Worm (Caenorhabditis elegans) whole organism, late embryonic: ENCODE measurements around the gene F10E9.12.

ENCODE experiments used
- F13H6.1 ChIP-seq: sonication (generic microtip); optimal IDR thresholded peaks from 2 replicates; lab custom pipeline; 2016; ENCODE audit warnings: missing genetic modification characterization, missing compliant biosample characterization
- K02D7.2 ChIP-seq: sonication (generic microtip); optimal IDR thresholded peaks from 2 replicates; lab custom pipeline; 2017; ENCODE audit warnings: mild to moderate bottlenecking, missing genetic modification characterization, missing compliant biosample characterization
- K09A11.1 ChIP-seq: sonication (generic microtip); optimal IDR thresholded peaks from 2 replicates; lab custom pipeline; 2017; ENCODE audit warnings: antibody characterized with exemption, mild to moderate bottlenecking, missing genetic modification characterization, missing compliant biosample characterization; ENCODE audit not compliant: insufficient read depth
- ahr-1 ChIP-seq: sonication (generic microtip); optimal IDR thresholded peaks from 2 replicates; lab custom pipeline; 2016; ENCODE audit warnings: missing genetic modification characterization, missing compliant biosample characterization
- ceh-14 ChIP-seq: sonication (generic microtip); optimal IDR thresholded peaks from 2 replicates; lab custom pipeline; 2016; ENCODE audit warnings: missing genotype, missing genetic modification characterization, missing compliant biosample characterization
- ceh-19 ChIP-seq: fragments of 200-800 bp; sonication (Bioruptor generic); optimal IDR thresholded peaks from 2 replicates; lab custom pipeline; 2018; ENCODE audit warnings: mild to moderate bottlenecking, missing genetic modification characterization, missing compliant biosample characterization
- ceh-2 ChIP-seq: sonication (generic microtip); optimal IDR thresholded peaks from 2 replicates; lab custom pipeline; 2016; ENCODE audit warnings: missing genotype, missing genetic modification characterization, missing compliant biosample characterization
- ceh-22 ChIP-seq: sonication (generic microtip); optimal IDR thresholded peaks from 2 replicates; lab custom pipeline; 2017; ENCODE audit warnings: missing biosample characterization, missing genetic modification characterization
- ceh-30 ChIP-seq: fragments of 150-350 bp; optimal IDR thresholded peaks from 2 replicates; lab custom pipeline; 2014; ENCODE audit warnings: missing biosample characterization, missing genetic modification characterization
- ceh-34 ChIP-seq: sonication (generic microtip); optimal IDR thresholded peaks from 2 replicates; lab custom pipeline; 2016; ENCODE audit warnings: mild to moderate bottlenecking, missing genetic modification characterization, missing compliant biosample characterization
- ceh-48 ChIP-seq: sonication (generic microtip); optimal IDR thresholded peaks from 2 replicates; lab custom pipeline; 2016; ENCODE audit warnings: missing genetic modification characterization, inconsistent platforms, missing compliant biosample characterization
- ceh-6 ChIP-seq: fragments of 200-800 bp; sonication (Bioruptor generic); optimal IDR thresholded peaks from 2 replicates; lab custom pipeline; 2018; ENCODE audit warnings: mild to moderate bottlenecking, missing genetic modification characterization, missing compliant biosample characterization
- che-1 ChIP-seq: sonication (generic microtip); optimal IDR thresholded peaks from 2 replicates; lab custom pipeline; 2016; ENCODE audit warnings: mild to moderate bottlenecking, missing genetic modification characterization, missing compliant biosample characterization
- dmd-4 ChIP-seq: sonication (generic microtip); optimal IDR thresholded peaks from 2 replicates; lab custom pipeline; 2016; ENCODE audit warnings: borderline replicate concordance, missing genetic modification characterization, missing compliant biosample characterization
- elt-2 ChIP-seq: sonication (generic microtip); optimal IDR thresholded peaks from 2 replicates; lab custom pipeline; 2016; ENCODE audit warnings: missing genetic modification reagents, missing genetic modification characterization, missing compliant biosample characterization
- elt-4 ChIP-seq: sonication (generic microtip); optimal IDR thresholded peaks from 2 replicates; lab custom pipeline; 2016; ENCODE audit warnings: missing genetic modification characterization, missing compliant biosample characterization
- ets-4 ChIP-seq: sonication (generic microtip); optimal IDR thresholded peaks from 2 replicates; lab custom pipeline; 2016; ENCODE audit warnings: missing genetic modification characterization, missing compliant biosample characterization
- eyg-1 ChIP-seq: sonication (generic microtip); optimal IDR thresholded peaks from 2 replicates; lab custom pipeline; 2016; ENCODE audit warnings: missing genotype, missing genetic modification characterization, missing compliant biosample characterization
- fax-1 ChIP-seq: sonication (generic microtip); optimal IDR thresholded peaks from 2 replicates; lab custom pipeline; 2016; ENCODE audit warnings: missing genotype, missing genetic modification characterization, missing compliant biosample characterization
- fkh-10 ChIP-seq: fragments of 150-350 bp; optimal IDR thresholded peaks from 2 replicates; lab custom pipeline; 2014; ENCODE audit warnings: missing biosample characterization, missing genetic modification reagents, missing genetic modification characterization
- fkh-6 ChIP-seq: sonication (generic microtip); optimal IDR thresholded peaks from 2 replicates; lab custom pipeline; 2016; ENCODE audit warnings: missing genetic modification characterization, missing compliant biosample characterization
- gmeb-2 ChIP-seq: sonication (generic microtip); optimal IDR thresholded peaks from 2 replicates; lab custom pipeline; 2016; ENCODE audit warnings: missing genetic modification characterization, inconsistent platforms, missing compliant biosample characterization
- hlh-15 ChIP-seq: sonication (generic microtip); optimal IDR thresholded peaks from 2 replicates; lab custom pipeline; 2016; ENCODE audit warnings: missing genetic modification characterization, missing compliant biosample characterization
- hlh-30 ChIP-seq: sonication (generic microtip); optimal IDR thresholded peaks from 2 replicates; lab custom pipeline; 2017; ENCODE audit warnings: antibody characterized with exemption, missing genetic modification characterization, missing compliant biosample characterization; ENCODE audit not compliant: insufficient read depth
- hlh-6 ChIP-seq: sonication (generic microtip); optimal IDR thresholded peaks from 2 replicates; lab custom pipeline; 2016; ENCODE audit warnings: missing genotype, missing genetic modification characterization, missing compliant biosample characterization
- hlh-8 ChIP-seq: sonication (generic microtip); optimal IDR thresholded peaks from 2 replicates; lab custom pipeline; 2016; ENCODE audit warnings: missing genotype, missing genetic modification characterization, missing compliant biosample characterization
- lim-6 ChIP-seq: sonication (generic microtip); optimal IDR thresholded peaks from 2 replicates; lab custom pipeline; 2016; ENCODE audit warnings: missing genetic modification characterization, missing compliant biosample characterization
- madf-2 ChIP-seq: sonication (generic microtip); optimal IDR thresholded peaks from 2 replicates; lab custom pipeline; 2017; ENCODE audit warnings: missing genetic modification characterization, missing compliant biosample characterization
- mec-3 ChIP-seq: sonication (generic microtip); optimal IDR thresholded peaks from 2 replicates; lab custom pipeline; 2016; ENCODE audit warnings: borderline replicate concordance, missing genetic modification characterization, missing compliant biosample characterization
- nfya-1 ChIP-seq: sonication (generic microtip); optimal IDR thresholded peaks from 2 replicates; lab custom pipeline; 2017; ENCODE audit warnings: missing genetic modification characterization, mild to moderate bottlenecking, missing compliant biosample characterization, antibody characterized with exemption, moderate library complexity
- nhr-232 ChIP-seq: sonication (generic microtip); optimal IDR thresholded peaks from 2 replicates; lab custom pipeline; 2016; ENCODE audit warnings: missing genetic modification characterization, missing compliant biosample characterization
- odd-2 ChIP-seq: sonication (generic microtip); optimal IDR thresholded peaks from 2 replicates; lab custom pipeline; 2017; ENCODE audit warnings: antibody characterized with exemption, mild to moderate bottlenecking, missing genetic modification characterization, missing compliant biosample characterization
- pag-3 ChIP-seq: sonication (generic microtip); optimal IDR thresholded peaks from 2 replicates; lab custom pipeline; 2016; ENCODE audit warnings: missing compliant biosample characterization, missing genetic modification characterization, borderline replicate concordance
- pat-9 ChIP-seq: fragments of 200-800 bp; sonication (Bioruptor generic); optimal IDR thresholded peaks from 2 replicates; lab custom pipeline; 2018; ENCODE audit warnings: mild to moderate bottlenecking, missing genetic modification characterization, moderate library complexity, missing compliant biosample characterization
- pax-1 ChIP-seq: fragments of 150-350 bp; optimal IDR thresholded peaks from 2 replicates; lab custom pipeline; 2014; ENCODE audit warnings: missing biosample characterization, missing genetic modification characterization
- pha-2 ChIP-seq: sonication (generic microtip); optimal IDR thresholded peaks from 2 replicates; lab custom pipeline; 2017; ENCODE audit warnings: mild to moderate bottlenecking, missing genetic modification characterization, missing compliant biosample characterization
- pha-4 ChIP-seq: fragments of 150-350 bp; optimal IDR thresholded peaks from 2 replicates; lab custom pipeline; 2018; ENCODE audit warnings: missing biosample characterization, missing genetic modification reagents, missing genetic modification characterization
- pqm-1 ChIP-seq: sonication (generic microtip); optimal IDR thresholded peaks from 2 replicates; lab custom pipeline; 2016; ENCODE audit warnings: missing genetic modification characterization, missing compliant biosample characterization
- rnt-1 ChIP-seq: sonication (generic microtip); optimal IDR thresholded peaks from 2 replicates; lab custom pipeline; 2016; ENCODE audit warnings: missing genetic modification characterization, missing compliant biosample characterization
- sox-4 ChIP-seq: sonication (generic microtip); optimal IDR thresholded peaks from 2 replicates; lab custom pipeline; 2017; ENCODE audit warnings: mild to moderate bottlenecking, missing genetic modification characterization, inconsistent platforms, missing compliant biosample characterization
- syd-9 ChIP-seq: sonication (generic microtip); optimal IDR thresholded peaks from 2 replicates; lab custom pipeline; 2016; ENCODE audit warnings: mild to moderate bottlenecking, missing genetic modification characterization, moderate library complexity, missing compliant biosample characterization
- tbx-2 ChIP-seq: sonication (generic microtip); optimal IDR thresholded peaks from 2 replicates; lab custom pipeline; 2016; ENCODE audit warnings: missing genetic modification characterization, missing compliant biosample characterization
- tbx-7 ChIP-seq: sonication (generic microtip); optimal IDR thresholded peaks from 2 replicates; lab custom pipeline; 2016; ENCODE audit warnings: missing genotype, missing genetic modification characterization, missing compliant biosample characterization
- ttx-3 ChIP-seq: sonication (generic microtip); optimal IDR thresholded peaks from 2 replicates; lab custom pipeline; 2016; ENCODE audit warnings: missing genetic modification reagents, missing genetic modification characterization, missing compliant biosample characterization
- unc-55 ChIP-seq: sonication (generic microtip); optimal IDR thresholded peaks from 2 replicates; lab custom pipeline; 2017; ENCODE audit warnings: missing biosample characterization, missing genetic modification reagents, missing genetic modification characterization
- unc-86 ChIP-seq: sonication (generic microtip); optimal IDR thresholded peaks from 2 replicates; lab custom pipeline; 2016; ENCODE audit warnings: missing genetic modification characterization, missing compliant biosample characterization
- zip-5 ChIP-seq: sonication (generic microtip); optimal IDR thresholded peaks from 2 replicates; lab custom pipeline; 2016; ENCODE audit warnings: missing genetic modification characterization, missing compliant biosample characterization
- ztf-16 ChIP-seq: sonication (generic microtip); optimal IDR thresholded peaks from 2 replicates; lab custom pipeline; 2017; ENCODE audit warnings: missing genetic modification characterization, missing compliant biosample characterization

Gene F10E9.12

ce11 chrIII:8312393-8312792 is 11.9 kb upstream of the F10E9.12 start, which contains the start of gene F10E9.2:
Gene F10E9.2 (plus strand): TSS chrIII:8312693.
- TF ChIP-seq pha-2 = no peak
- no peak for TF ChIP-seq ceh-14 (tag; lab: Kevin White, UChicago)
- TF ChIP-seq pag-3 (tag; lab: Kevin White, UChicago) = no peak
- no peak for TF ChIP-seq K02D7.2
- TF ChIP-seq syd-9 (tag; lab: Kevin White, UChicago) = no peak
- TF ChIP-seq, all 69 proteins: peak for 0

ce11 chrIII:8318488-8318887 is 5.9 kb upstream of the F10E9.12 start, which contains the start of gene sas-4:
Gene sas-4 (minus strand): TSS chrIII:8318588.
- TF ChIP-seq fkh-10 (GFP tag; lab: Kevin White, UChicago) (no peak), unc-86 (no peak), odd-2 (tag; lab: Kevin White, UChicago) (no peak), ceh-19 (GFP tag; lab: Kevin White, UChicago) (no peak), ets-4 (tag; lab: Kevin White, UChicago) (no peak), F13H6.1 (no peak), rnt-1 (no peak)
- TF ChIP-seq, all 69 proteins: peak for 0

ce11 chrIII:8319100-8319499 is 5.2 kb upstream of the F10E9.12 start, which contains the start of gene F10E9.11:
Gene F10E9.11 (minus strand): TSS chrIII:8319260.
- TF ChIP-seq hlh-8 (tag; lab: Kevin White, UChicago) (peak; percentile 86), fkh-6 (tag; lab: Kevin White, UChicago) (peak; percentile 56), nfya-1 (tag; lab: Kevin White, UChicago) (peak; percentile 62), zip-5 (tag; lab: Kevin White, UChicago) (peak; percentile 86), pha-4 (no peak), elt-2 (tag; lab: Kevin White, UChicago) (peak; percentile 47), tbx-7 (peak; percentile 93), madf-2 (tag; lab: Kevin White, UChicago) (no peak), fax-1 (tag; lab: Kevin White, UChicago) (peak; percentile 62), ttx-3 (tag; lab: Kevin White, UChicago) (peak; percentile 43), pag-3 (tag; lab: Kevin White, UChicago) (no peak), pat-9 (tag; lab: Kevin White, UChicago) (no peak), unc-55 (GFP tag; lab: Kevin White, UChicago) (no peak), hlh-30 (peak; percentile 13), K09A11.1 (no peak), eyg-1 (tag; lab: Kevin White, UChicago) (peak; percentile 16), lim-6 (peak; percentile 79), ahr-1 (tag; lab: Kevin White, UChicago) (peak; percentile 53), ceh-6 (GFP tag; lab: Kevin White, UChicago) (peak; percentile 8), ztf-16 (tag; lab: Kevin White, UChicago) (peak; percentile 39), ceh-30 (tag; lab: Kevin White, UChicago) (no peak), gmeb-2 (tag; lab: Kevin White, UChicago) (peak; percentile 1), pqm-1 (peak; percentile 48), ceh-48 (no peak), nhr-232 (tag; lab: Kevin White, UChicago) (no peak), K02D7.2 (no peak), dmd-4 (tag; lab: Kevin White, UChicago) (peak; percentile 73), che-1 (tag; lab: Kevin White, UChicago) (no peak), ceh-34 (peak; percentile 73), ceh-14 (tag; lab: Kevin White, UChicago) (peak; percentile 81), sox-4 (tag; lab: Kevin White, UChicago) (no peak), ceh-22 (tag; lab: Kevin White, UChicago) (no peak), pha-2 (peak; percentile 37), tbx-2 (peak; percentile 93), hlh-15 (tag; lab: Kevin White, UChicago) (no peak), rnt-1 (peak; percentile 84), elt-4 (no peak), hlh-6 (peak; percentile 34), mec-3 (peak; percentile 76), ceh-2 (tag; lab: Kevin White, UChicago) (peak; percentile 97), unc-86 (peak; percentile 45), pax-1 (tag; lab: Kevin White, UChicago) (peak; percentile 27), ets-4 (tag; lab: Kevin White, UChicago) (peak; percentile 94)
